Fruit fly (Drosophila melanogaster) whole organism, pupa: Measurements from ENCODE around the gene CG42570.
A peak's percentile ranks its signal among the peaks of the same experiment; 100 is the strongest.

Experiments
- CG10348 ChIP-seq: fragments of 200-800 bp; sonication (Bioruptor generic); IDR thresholded peaks from 2 replicates; pipeline ENCODE4 v1.3.6; 2022; ENCODE audit warnings: missing biosample characterization, missing genetic modification characterization
- CG12605 ChIP-seq: fragments of 200-800 bp; sonication (Bioruptor generic); IDR thresholded peaks from 2 replicates; pipeline ENCODE4 v1.3.6; 2022; ENCODE audit warnings: missing biosample characterization, missing genetic modification characterization
- CG13204 ChIP-seq: fragments of 200-800 bp; sonication (Bioruptor generic); optimal IDR thresholded peaks from 2 replicates; lab custom pipeline; 2018; ENCODE audit warnings: missing biosample characterization, mild to moderate bottlenecking, missing genetic modification characterization, moderate library complexity
- CG14655 ChIP-seq: fragments of 200-800 bp; sonication (Bioruptor generic); optimal IDR thresholded peaks from 3 replicates; lab custom pipeline; 2017; ENCODE audit warnings: mild to moderate bottlenecking, missing biosample characterization, missing genetic modification reagents, missing genetic modification characterization
- CG15710 ChIP-seq: fragments of 200-800 bp; sonication (Bioruptor generic); optimal IDR thresholded peaks from 2 replicates; lab custom pipeline; 2018; ENCODE audit warnings: missing biosample characterization, mild to moderate bottlenecking, missing genetic modification characterization, moderate library complexity
- CG17806 ChIP-seq: fragments of 200-800 bp; sonication (Bioruptor generic); optimal IDR thresholded peaks from 2 replicates; lab custom pipeline; 2018; ENCODE audit warnings: missing biosample characterization, mild to moderate bottlenecking, missing genetic modification characterization, moderate library complexity
- CG32121 ChIP-seq: fragments of 200-800 bp; sonication (Bioruptor generic); IDR thresholded peaks from 2 replicates; pipeline ENCODE4 v1.3.6; 2022; ENCODE audit warnings: missing biosample characterization, missing genetic modification characterization
- CG34367 ChIP-seq: fragments of 200-800 bp; sonication (Bioruptor generic); optimal IDR thresholded peaks from 2 replicates; lab custom pipeline; 2018; ENCODE audit warnings: missing biosample characterization, mild to moderate bottlenecking, missing genetic modification characterization
- CG4496 ChIP-seq: fragments of 200-800 bp; sonication (Bioruptor generic); IDR thresholded peaks from 3 replicates; pipeline ENCODE4 v1.3.6; 2022; ENCODE audit warnings: missing biosample characterization, missing genetic modification characterization
- CG8159 ChIP-seq: fragments of 200-800 bp; sonication (Bioruptor generic); optimal IDR thresholded peaks from 3 replicates; lab custom pipeline; 2018; ENCODE audit warnings: missing biosample characterization, mild to moderate bottlenecking, missing genetic modification characterization, moderate library complexity
- CG8301 ChIP-seq: fragments of 200-800 bp; sonication (Bioruptor generic); optimal IDR thresholded peaks from 2 replicates; lab custom pipeline; 2018; ENCODE audit warnings: missing biosample characterization, mild to moderate bottlenecking, missing genetic modification characterization
- CG9948 ChIP-seq: fragments of 200-800 bp; sonication (Bioruptor generic); optimal IDR thresholded peaks from 2 replicates; lab custom pipeline; 2018; ENCODE audit warnings: missing biosample characterization, mild to moderate bottlenecking, missing genetic modification characterization, moderate library complexity
- D1 ChIP-seq: fragments of 200-800 bp; sonication (Bioruptor generic); optimal IDR thresholded peaks from 2 replicates; lab custom pipeline; 2018; ENCODE audit warnings: missing biosample characterization, mild to moderate bottlenecking, missing genetic modification characterization, moderate library complexity
- EcR ChIP-seq: fragments of 200-800 bp; sonication (Bioruptor generic); optimal IDR thresholded peaks from 3 replicates; lab custom pipeline; 2019; ENCODE audit warnings: missing biosample characterization, missing genetic modification characterization, mild to moderate bottlenecking, moderate library complexity, missing genetic modification reagents
- Ets98B ChIP-seq: fragments of 200-800 bp; sonication (Bioruptor generic); IDR thresholded peaks from 2 replicates; pipeline ENCODE4 v1.3.6; 2022; ENCODE audit warnings: missing biosample characterization, missing genetic modification characterization
- Pif1A ChIP-seq: fragments of 200-800 bp; sonication (Bioruptor generic); optimal IDR thresholded peaks from 3 replicates; lab custom pipeline; 2016; ENCODE audit warnings: missing biosample characterization, missing genetic modification characterization
- Pif1B ChIP-seq: fragments of 200-800 bp; sonication (Bioruptor generic); optimal IDR thresholded peaks from 3 replicates; lab custom pipeline; 2016; ENCODE audit warnings: missing biosample characterization, missing genetic modification characterization
- Snoo ChIP-seq: fragments of 200-800 bp; sonication (Bioruptor generic); optimal IDR thresholded peaks from 3 replicates; lab custom pipeline; 2017; ENCODE audit warnings: missing biosample characterization, mild to moderate bottlenecking, missing genetic modification characterization, inconsistent platforms
- fd96Ca ChIP-seq: fragments of 200-800 bp; sonication (Bioruptor generic); IDR thresholded peaks from 3 replicates; pipeline ENCODE4 v1.3.6; 2022; ENCODE audit warnings: missing biosample characterization, missing genetic modification characterization
- gl ChIP-seq: fragments of 200-800 bp; sonication (Bioruptor generic); optimal IDR thresholded peaks from 2 replicates; lab custom pipeline; 2018; ENCODE audit warnings: missing biosample characterization, mild to moderate bottlenecking, missing genetic modification characterization
- rn ChIP-seq: fragments of 200-800 bp; sonication (Bioruptor generic); IDR thresholded peaks from 2 replicates; pipeline ENCODE4 v1.3.6; 2022; ENCODE audit warnings: missing biosample characterization, missing genetic modification characterization

CG42570 gene

dm6 chr3L:15755114-15755513 is 37.5 kb downstream of the CG42570 start:
- TF ChIP-seq CG32121 (GFP tag; lab: Robert Waterston, UW), result no peak
- TF ChIP-seq CG15710 (tag; lab: Kevin White, UChicago), result no peak
- no peak for TF ChIP-seq D1 (tag; lab: Kevin White, UChicago)
- TF ChIP-seq CG9948 (tag; lab: Kevin White, UChicago), result no peak
- no peak for TF ChIP-seq CG14655
- no peak for TF ChIP-seq CG4496 (GFP tag; lab: Robert Waterston, UW)
- TF ChIP-seq CG17806 (tag; lab: Kevin White, UChicago), result no peak
- no peak for TF ChIP-seq Pif1A (GFP tag; lab: Kevin White, UChicago)
- no peak for TF ChIP-seq Pif1B
- no peak for TF ChIP-seq CG8159 (tag; lab: Kevin White, UChicago)
- TF ChIP-seq CG12605 (GFP tag; lab: Robert Waterston, UW), result no peak
- TF ChIP-seq CG8301 (tag; lab: Kevin White, UChicago), result no peak
- no peak for TF ChIP-seq EcR
- no peak for TF ChIP-seq CG34367 (tag; lab: Kevin White, UChicago)
- TF ChIP-seq CG13204 (GFP tag; lab: Kevin White, UChicago), result no peak
- no peak for TF ChIP-seq rn (GFP tag; lab: Robert Waterston, UW)
- TF ChIP-seq CG10348 (GFP tag; lab: Robert Waterston, UW), result no peak
- no peak for TF ChIP-seq Snoo (tag; lab: Kevin White, UChicago)

- TF ChIP-seq fd96Ca (GFP tag; lab: Robert Waterston, UW) (no peak), Ets98B (GFP tag; lab: Robert Waterston, UW) (no peak), CG34367 (tag; lab: Kevin White, UChicago) (no peak), CG4496 (GFP tag; lab: Robert Waterston, UW) (no peak)
- TF ChIP-seq, all 21 proteins: peak for 0
Measured at dm6 chr3L:15757851-15758250, 40.2 kb downstream of the CG42570 start.

DNA sequence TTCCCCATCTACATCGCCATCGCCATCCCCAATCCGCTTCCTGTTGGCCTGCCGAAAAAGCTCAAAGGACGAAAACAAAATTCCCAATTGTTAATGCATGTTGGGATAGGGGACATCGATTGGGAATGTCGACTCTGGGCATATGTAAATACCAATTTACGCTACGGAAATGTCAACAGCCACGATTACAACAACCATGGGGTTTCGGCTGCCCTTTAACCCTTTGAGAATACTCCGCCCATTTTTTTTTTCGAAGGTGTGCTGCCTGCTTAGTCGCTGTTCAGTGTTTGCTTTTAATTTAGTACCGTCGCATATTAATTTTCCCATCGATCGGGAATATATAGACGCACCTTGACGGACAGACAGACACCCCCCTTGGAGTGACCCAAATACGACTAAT is 41.0 kb downstream of the CG42570 start:
- TF ChIP-seq CG9948 (tag; lab: Kevin White, UChicago) (no peak), CG34367 (tag; lab: Kevin White, UChicago) (no peak), CG17806 (tag; lab: Kevin White, UChicago) (no peak), CG32121 (GFP tag; lab: Robert Waterston, UW) (no peak), Pif1A (GFP tag; lab: Kevin White, UChicago) (no peak), D1 (tag; lab: Kevin White, UChicago) (no peak), CG10348 (GFP tag; lab: Robert Waterston, UW) (no peak), CG8301 (tag; lab: Kevin White, UChicago) (no peak), CG4496 (GFP tag; lab: Robert Waterston, UW) (no peak), gl (tag; lab: Kevin White, UChicago) (no peak), Pif1B (no peak), CG8159 (tag; lab: Kevin White, UChicago) (no peak), rn (GFP tag; lab: Robert Waterston, UW) (no peak), CG13204 (GFP tag; lab: Kevin White, UChicago) (no peak), Snoo (tag; lab: Kevin White, UChicago) (no peak), CG12605 (GFP tag; lab: Robert Waterston, UW) (no peak), fd96Ca (GFP tag; lab: Robert Waterston, UW) (no peak), CG15710 (tag; lab: Kevin White, UChicago) (no peak), Ets98B (GFP tag; lab: Robert Waterston, UW) (no peak), CG14655 (no peak)
- TF ChIP-seq, all 21 proteins: peak for 0

dm6 chr3L:15760467-15760866 is 42.8 kb downstream of the CG42570 start:
- no peak for TF ChIP-seq CG10348 (GFP tag; lab: Robert Waterston, UW)
- TF ChIP-seq fd96Ca (GFP tag; lab: Robert Waterston, UW), result no peak
- no peak for TF ChIP-seq CG15710 (tag; lab: Kevin White, UChicago)
- TF ChIP-seq CG17806 (tag; lab: Kevin White, UChicago), result no peak
- TF ChIP-seq Ets98B (GFP tag; lab: Robert Waterston, UW), result no peak
- no peak for TF ChIP-seq Snoo (tag; lab: Kevin White, UChicago)
- no peak for TF ChIP-seq Pif1A (GFP tag; lab: Kevin White, UChicago)
- TF ChIP-seq gl (tag; lab: Kevin White, UChicago), result no peak
- TF ChIP-seq CG4496 (GFP tag; lab: Robert Waterston, UW), result no peak
- TF ChIP-seq D1 (tag; lab: Kevin White, UChicago), result no peak
- no peak for TF ChIP-seq CG34367 (tag; lab: Kevin White, UChicago)
- no peak for TF ChIP-seq CG13204 (GFP tag; lab: Kevin White, UChicago)
- no peak for TF ChIP-seq CG12605 (GFP tag; lab: Robert Waterston, UW)
- no peak for TF ChIP-seq CG32121 (GFP tag; lab: Robert Waterston, UW)
- no peak for TF ChIP-seq CG8301 (tag; lab: Kevin White, UChicago)
- no peak for TF ChIP-seq CG14655
- TF ChIP-seq CG8159 (tag; lab: Kevin White, UChicago), result no peak
- TF ChIP-seq rn (GFP tag; lab: Robert Waterston, UW), result no peak

DNA sequence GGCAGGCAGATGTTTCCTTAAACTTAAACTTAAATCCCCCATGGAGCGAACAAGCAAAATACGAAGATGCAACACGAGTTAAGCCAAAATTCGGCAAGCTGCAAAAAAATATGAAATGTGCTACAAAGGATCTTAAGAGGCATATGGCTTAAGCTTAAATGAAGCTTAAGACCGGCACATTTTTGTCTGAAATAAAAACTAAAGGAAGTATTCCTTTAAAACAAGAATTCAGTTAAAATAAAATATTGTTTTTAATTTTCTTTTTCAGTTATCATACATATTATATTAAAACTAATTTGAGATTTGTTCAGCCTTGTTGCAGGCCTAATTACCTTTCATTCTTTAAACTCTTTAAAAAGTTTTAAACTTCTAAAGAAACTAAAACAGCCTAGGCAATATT is 44.3 kb downstream of the CG42570 start:
- no peak for TF ChIP-seq Ets98B (GFP tag; lab: Robert Waterston, UW)
- peak; percentile 8 for TF ChIP-seq Snoo (tag; lab: Kevin White, UChicago)
- peak; percentile 29 for TF ChIP-seq CG8159 (tag; lab: Kevin White, UChicago)
